Worm (Caenorhabditis elegans): ENCODE data around the gene sri-18.

The sri-18 gene

ce11 chrV:10260460-10260859 is at the start of gene sri-18:
Gene sri-18 (minus strand): TSS chrV:10260560.
- TF ChIP-seq C34F6.9 (tag; optimal IDR thresholded peaks at IDR 0.05) = no peak
- TF ChIP-seq unc-55 (GFP tag; optimal IDR thresholded peaks at IDR 0.05) = no peak
- TF ChIP-seq unc-62 (GFP tag; optimal IDR thresholded peaks at IDR 0.05) = no peak
- no peak for TF ChIP-seq fos-1 (tag; optimal IDR thresholded peaks at IDR 0.05)
- no peak for TF ChIP-seq nhr-10 (tag; optimal IDR thresholded peaks at IDR 0.05)
- TF ChIP-seq peb-1 (tag; optimal IDR thresholded peaks at IDR 0.05) = no peak
- no peak for TF ChIP-seq nhr-23 (tag; optimal IDR thresholded peaks at IDR 0.05)
- TF ChIP-seq zag-1 (tag; optimal IDR thresholded peaks at IDR 0.05) = no peak
- no peak for TF ChIP-seq egl-27 (tag; optimal IDR thresholded peaks at IDR 0.05)
- TF ChIP-seq sem-4 (tag; optimal IDR thresholded peaks at IDR 0.05) = no peak
- TF ChIP-seq alr-1 (tag; optimal IDR thresholded peaks at IDR 0.05) = no peak
- TF ChIP-seq dmd-4 (tag; optimal IDR thresholded peaks at IDR 0.05) = no peak
- TF ChIP-seq skn-1 (tag; optimal IDR thresholded peaks at IDR 0.05) = no peak
- TF ChIP-seq sma-3 (GFP tag; optimal IDR thresholded peaks at IDR 0.05) = no peak

- TF ChIP-seq lin-11 (tag; optimal IDR thresholded peaks at IDR 0.05) (no peak), ztf-4 (tag; optimal IDR thresholded peaks at IDR 0.05) (no peak)
Observed at ce11 chrV:10307283-10307682, 46.9 kb upstream of the sri-18 start, which contains the start of gene che-12. Gene che-12 (minus strand): TSS chrV:10307383.

DNA sequence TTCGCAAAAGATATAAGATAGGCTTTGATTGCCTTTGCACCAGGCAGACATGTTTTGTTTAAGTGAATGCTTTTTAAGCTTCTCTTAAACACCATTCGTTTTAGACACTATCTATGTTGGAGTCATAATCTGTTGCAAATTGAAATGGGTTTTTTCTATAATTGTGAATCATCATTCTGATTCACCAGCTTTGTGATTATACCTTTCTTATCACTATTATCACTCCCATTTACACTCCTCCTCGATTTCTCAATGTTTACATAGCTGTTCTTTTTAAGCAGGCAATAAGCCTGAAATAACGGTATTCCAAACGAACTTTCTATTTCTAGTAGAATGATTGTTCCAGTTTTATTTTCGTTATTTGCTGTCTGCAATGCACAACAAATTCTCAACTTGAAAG is 36.7 kb upstream of the sri-18 start, which contains the start of gene B0024.4:
Gene B0024.4, plus strand, starts transcription at position 301 of the 400 bp plus-strand sequence.
- TF ChIP-seq aly-2 (tag; optimal IDR thresholded peaks at IDR 0.05) (no peak), sma-9 (GFP tag; optimal IDR thresholded peaks at IDR 0.05) (no peak), sma-9 (tag; optimal IDR thresholded peaks at IDR 0.05) (no peak), alr-1 (tag; optimal IDR thresholded peaks at IDR 0.05) (no peak), lin-11 (tag; optimal IDR thresholded peaks at IDR 0.05) (no peak), nhr-77 (tag; optimal IDR thresholded peaks at IDR 0.05) (no peak), ceh-16 (tag; optimal IDR thresholded peaks at IDR 0.05) (no peak)

- TF ChIP-seq nhr-6 (tag; optimal IDR thresholded peaks at IDR 0.05) (no peak), nhr-21 (tag; optimal IDR thresholded peaks at IDR 0.05) (no peak), lin-13 (GFP tag; optimal IDR thresholded peaks at IDR 0.05) (no peak), R02D3.7 (tag; optimal IDR thresholded peaks at IDR 0.05) (no peak), nhr-237 (tag; optimal IDR thresholded peaks at IDR 0.05) (no peak), mdl-1 (tag; optimal IDR thresholded peaks at IDR 0.05) (no peak), Y55F3AM.14 (GFP tag; optimal IDR thresholded peaks at IDR 0.05) (no peak), gmeb-1 (tag; optimal IDR thresholded peaks at IDR 0.05) (no peak), ceh-82 (tag; optimal IDR thresholded peaks at IDR 0.05) (no peak), sma-9 (GFP tag; optimal IDR thresholded peaks at IDR 0.05) (no peak), sma-9 (tag; optimal IDR thresholded peaks at IDR 0.05) (no peak), nhr-11 (tag; optimal IDR thresholded peaks at IDR 0.05) (no peak), ztf-4 (tag; optimal IDR thresholded peaks at IDR 0.05) (no peak), lin-39 (tag; optimal IDR thresholded peaks at IDR 0.05) (no peak), nhr-77 (tag; optimal IDR thresholded peaks at IDR 0.05) (no peak)
Observed at ce11 chrV:10294549-10294948, 34.2 kb upstream of the sri-18 start, which contains the start of gene col-150. Gene col-150 (minus strand): TSS chrV:10294649.

DNA sequence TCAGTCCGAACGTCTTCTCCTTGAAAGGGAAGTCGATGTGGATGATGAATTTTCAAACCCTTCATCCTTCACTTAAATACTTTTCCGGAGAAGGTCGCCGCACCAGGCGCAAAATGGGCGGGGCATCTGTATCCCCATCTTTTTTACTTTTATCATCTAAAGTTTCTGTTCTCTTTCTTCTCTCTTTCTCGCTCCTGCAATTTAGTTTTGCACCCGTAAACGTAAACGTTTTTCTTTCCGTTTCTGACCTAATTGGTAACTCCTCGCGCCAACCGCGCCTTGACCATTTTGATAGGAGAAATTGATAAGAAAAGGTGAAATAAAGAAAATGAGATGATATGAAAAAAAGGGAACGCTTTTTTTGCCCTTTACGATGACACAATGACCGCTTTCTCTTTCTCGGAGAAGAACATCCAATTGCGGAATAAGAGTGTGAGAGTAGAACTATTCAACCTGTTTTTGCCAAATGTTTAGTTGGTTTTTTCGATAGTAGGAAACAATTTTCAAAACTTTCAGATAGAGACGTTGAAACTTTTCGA is 32.5 kb upstream of the sri-18 start, which contains the start of gene col-149:
Gene col-149, minus strand, starts transcription at position 51 of the 539 bp plus-strand sequence.
- no peak for TF ChIP-seq C34F6.9 (tag; optimal IDR thresholded peaks at IDR 0.05)
- peak; percentile 78 for TF ChIP-seq fos-1 (tag; optimal IDR thresholded peaks at IDR 0.05)
- peak; percentile 41 for TF ChIP-seq sma-3 (GFP tag; optimal IDR thresholded peaks at IDR 0.05)
- peak; percentile 91 for TF ChIP-seq blmp-1 (tag; optimal IDR thresholded peaks at IDR 0.05; ENCODE audit: insufficient read depth)
- TF ChIP-seq zag-1 (tag; optimal IDR thresholded peaks at IDR 0.05) = no peak
- no peak for TF ChIP-seq unc-39 (tag; optimal IDR thresholded peaks at IDR 0.05)
- TF ChIP-seq unc-55 (GFP tag; optimal IDR thresholded peaks at IDR 0.05) = no peak
- TF ChIP-seq peb-1 (tag; optimal IDR thresholded peaks at IDR 0.05) = no peak
- TF ChIP-seq nhr-237 (tag; optimal IDR thresholded peaks at IDR 0.05) = no peak
- no peak for TF ChIP-seq nhr-129 (tag; optimal IDR thresholded peaks at IDR 0.05)
- TF ChIP-seq R02D3.7 (tag; optimal IDR thresholded peaks at IDR 0.05) = no peak
- no peak for TF ChIP-seq Y55F3AM.14 (GFP tag; optimal IDR thresholded peaks at IDR 0.05)
- TF ChIP-seq sma-9 (GFP tag; optimal IDR thresholded peaks at IDR 0.05) = peak; percentile 46
- TF ChIP-seq sma-9 (tag; optimal IDR thresholded peaks at IDR 0.05) = no peak
- no peak for TF ChIP-seq ceh-16 (tag; optimal IDR thresholded peaks at IDR 0.05)
- no peak for TF ChIP-seq ztf-1 (GFP tag; conservative IDR thresholded peaks at IDR 0.05)
- TF ChIP-seq lin-11 (tag; optimal IDR thresholded peaks at IDR 0.05) = no peak
- TF ChIP-seq nhr-12 (tag; optimal IDR thresholded peaks at IDR 0.05) = no peak
- TF ChIP-seq sem-4 (tag; optimal IDR thresholded peaks at IDR 0.05) = no peak
- TF ChIP-seq egl-27 (tag; optimal IDR thresholded peaks at IDR 0.05) = peak; percentile 10
- TF ChIP-seq unc-62 (GFP tag; optimal IDR thresholded peaks at IDR 0.05) = no peak
- no peak for TF ChIP-seq nhr-11 (tag; optimal IDR thresholded peaks at IDR 0.05)
- peak; percentile 35 for TF ChIP-seq nhr-21 (tag; optimal IDR thresholded peaks at IDR 0.05)
